Fruit fly (Drosophila melanogaster) whole organism, pupa: ENCODE measurements around the gene CG17650.
A peak's percentile ranks its signal among the peaks of the same experiment; 100 is the strongest.

ENCODE experiments used
- CG10348 ChIP-seq: fragments of 200-800 bp; sonication (Bioruptor generic); IDR thresholded peaks from 2 replicates; pipeline ENCODE4 v1.3.6; 2022; ENCODE audit warnings: missing biosample characterization, missing genetic modification characterization
- CG12605 ChIP-seq: fragments of 200-800 bp; sonication (Bioruptor generic); IDR thresholded peaks from 2 replicates; pipeline ENCODE4 v1.3.6; 2022; ENCODE audit warnings: missing biosample characterization, missing genetic modification characterization
- CG13204 ChIP-seq: fragments of 200-800 bp; sonication (Bioruptor generic); optimal IDR thresholded peaks from 2 replicates; lab custom pipeline; 2018; ENCODE audit warnings: missing biosample characterization, mild to moderate bottlenecking, missing genetic modification characterization, moderate library complexity
- CG14655 ChIP-seq: fragments of 200-800 bp; sonication (Bioruptor generic); optimal IDR thresholded peaks from 3 replicates; lab custom pipeline; 2017; ENCODE audit warnings: mild to moderate bottlenecking, missing biosample characterization, missing genetic modification reagents, missing genetic modification characterization
- CG15710 ChIP-seq: fragments of 200-800 bp; sonication (Bioruptor generic); optimal IDR thresholded peaks from 2 replicates; lab custom pipeline; 2018; ENCODE audit warnings: missing biosample characterization, mild to moderate bottlenecking, missing genetic modification characterization, moderate library complexity
- CG17806 ChIP-seq: fragments of 200-800 bp; sonication (Bioruptor generic); optimal IDR thresholded peaks from 2 replicates; lab custom pipeline; 2018; ENCODE audit warnings: missing biosample characterization, mild to moderate bottlenecking, missing genetic modification characterization, moderate library complexity
- CG32121 ChIP-seq: fragments of 200-800 bp; sonication (Bioruptor generic); IDR thresholded peaks from 2 replicates; pipeline ENCODE4 v1.3.6; 2022; ENCODE audit warnings: missing biosample characterization, missing genetic modification characterization
- CG34367 ChIP-seq: fragments of 200-800 bp; sonication (Bioruptor generic); optimal IDR thresholded peaks from 2 replicates; lab custom pipeline; 2018; ENCODE audit warnings: missing biosample characterization, mild to moderate bottlenecking, missing genetic modification characterization
- CG4496 ChIP-seq: fragments of 200-800 bp; sonication (Bioruptor generic); IDR thresholded peaks from 3 replicates; pipeline ENCODE4 v1.3.6; 2022; ENCODE audit warnings: missing biosample characterization, missing genetic modification characterization
- CG8159 ChIP-seq: fragments of 200-800 bp; sonication (Bioruptor generic); optimal IDR thresholded peaks from 3 replicates; lab custom pipeline; 2018; ENCODE audit warnings: missing biosample characterization, mild to moderate bottlenecking, missing genetic modification characterization, moderate library complexity
- CG8301 ChIP-seq: fragments of 200-800 bp; sonication (Bioruptor generic); optimal IDR thresholded peaks from 2 replicates; lab custom pipeline; 2018; ENCODE audit warnings: missing biosample characterization, mild to moderate bottlenecking, missing genetic modification characterization
- CG9948 ChIP-seq: fragments of 200-800 bp; sonication (Bioruptor generic); optimal IDR thresholded peaks from 2 replicates; lab custom pipeline; 2018; ENCODE audit warnings: missing biosample characterization, mild to moderate bottlenecking, missing genetic modification characterization, moderate library complexity
- D1 ChIP-seq: fragments of 200-800 bp; sonication (Bioruptor generic); optimal IDR thresholded peaks from 2 replicates; lab custom pipeline; 2018; ENCODE audit warnings: missing biosample characterization, mild to moderate bottlenecking, missing genetic modification characterization, moderate library complexity
- EcR ChIP-seq: fragments of 200-800 bp; sonication (Bioruptor generic); optimal IDR thresholded peaks from 3 replicates; lab custom pipeline; 2019; ENCODE audit warnings: missing biosample characterization, missing genetic modification characterization, mild to moderate bottlenecking, moderate library complexity, missing genetic modification reagents
- Ets98B ChIP-seq: fragments of 200-800 bp; sonication (Bioruptor generic); IDR thresholded peaks from 2 replicates; pipeline ENCODE4 v1.3.6; 2022; ENCODE audit warnings: missing biosample characterization, missing genetic modification characterization
- Pif1A ChIP-seq: fragments of 200-800 bp; sonication (Bioruptor generic); optimal IDR thresholded peaks from 3 replicates; lab custom pipeline; 2016; ENCODE audit warnings: missing biosample characterization, missing genetic modification characterization
- Pif1B ChIP-seq: fragments of 200-800 bp; sonication (Bioruptor generic); optimal IDR thresholded peaks from 3 replicates; lab custom pipeline; 2016; ENCODE audit warnings: missing biosample characterization, missing genetic modification characterization
- Snoo ChIP-seq: fragments of 200-800 bp; sonication (Bioruptor generic); optimal IDR thresholded peaks from 3 replicates; lab custom pipeline; 2017; ENCODE audit warnings: missing biosample characterization, mild to moderate bottlenecking, missing genetic modification characterization, inconsistent platforms
- fd96Ca ChIP-seq: fragments of 200-800 bp; sonication (Bioruptor generic); IDR thresholded peaks from 3 replicates; pipeline ENCODE4 v1.3.6; 2022; ENCODE audit warnings: missing biosample characterization, missing genetic modification characterization
- gl ChIP-seq: fragments of 200-800 bp; sonication (Bioruptor generic); optimal IDR thresholded peaks from 2 replicates; lab custom pipeline; 2018; ENCODE audit warnings: missing biosample characterization, mild to moderate bottlenecking, missing genetic modification characterization
- rn ChIP-seq: fragments of 200-800 bp; sonication (Bioruptor generic); IDR thresholded peaks from 2 replicates; pipeline ENCODE4 v1.3.6; 2022; ENCODE audit warnings: missing biosample characterization, missing genetic modification characterization

CG17650 gene

dm6 chr2L:1730914-1731313 is 28.0 kb downstream of the CG17650 start:
- TF ChIP-seq CG14655 (GFP tag; lab: Kevin White, UChicago) = no peak
- TF ChIP-seq CG12605 (GFP tag; lab: Robert Waterston, UW) = no peak
- TF ChIP-seq CG8301 = no peak
- no peak for TF ChIP-seq CG17806 (tag; lab: Kevin White, UChicago)
- TF ChIP-seq rn = no peak
- no peak for TF ChIP-seq CG15710 (tag; lab: Kevin White, UChicago)
- no peak for TF ChIP-seq Ets98B (GFP tag; lab: Robert Waterston, UW)
- no peak for TF ChIP-seq CG10348 (GFP tag; lab: Robert Waterston, UW)
- TF ChIP-seq CG13204 (GFP tag; lab: Kevin White, UChicago) = no peak
- no peak for TF ChIP-seq CG34367

dm6 chr2L:1729607-1730011 is 29.3 kb downstream of the CG17650 start, which contains the start of the genes Eno and CG31937:
Gene Eno (minus strand): TSS chr2L:1729636.
Gene CG31937 (plus strand): TSS chr2L:1729887.
- TF ChIP-seq CG9948 (tag; lab: Kevin White, UChicago) = no peak
- peak; percentile 78 for TF ChIP-seq fd96Ca (GFP tag; lab: Robert Waterston, UW)
- peak; percentile 61 for TF ChIP-seq Ets98B (GFP tag; lab: Robert Waterston, UW)
- TF ChIP-seq rn = no peak
- TF ChIP-seq CG10348 (GFP tag; lab: Robert Waterston, UW) = no peak
- peak; percentile 76 for TF ChIP-seq CG32121 (GFP tag; lab: Robert Waterston, UW)
- peak; percentile 28 for TF ChIP-seq CG8159 (tag; lab: Kevin White, UChicago)
- TF ChIP-seq Pif1B (GFP tag; lab: Kevin White, UChicago) = peak; percentile 31
- TF ChIP-seq Snoo (tag; lab: Kevin White, UChicago) = peak; percentile 56
- TF ChIP-seq CG13204 (GFP tag; lab: Kevin White, UChicago) = no peak
- TF ChIP-seq CG34367 = no peak
- TF ChIP-seq CG8301 = peak; percentile 42
- TF ChIP-seq CG14655 (GFP tag; lab: Kevin White, UChicago) = peak; percentile 55
- peak; percentile 58 for TF ChIP-seq Pif1A (GFP tag; lab: Kevin White, UChicago)
- TF ChIP-seq CG15710 (tag; lab: Kevin White, UChicago) = peak; percentile 59
- peak; percentile 37; the same call in 1 of the 3 replicates for TF ChIP-seq CG4496 (GFP tag; lab: Robert Waterston, UW)
- no peak for TF ChIP-seq CG12605 (GFP tag; lab: Robert Waterston, UW)
- TF ChIP-seq CG17806 (tag; lab: Kevin White, UChicago) = no peak
- TF ChIP-seq D1 (tag; lab: Kevin White, UChicago) = no peak
- TF ChIP-seq gl (tag; lab: Kevin White, UChicago) = peak; percentile 18
- TF ChIP-seq EcR = no peak

DNA sequence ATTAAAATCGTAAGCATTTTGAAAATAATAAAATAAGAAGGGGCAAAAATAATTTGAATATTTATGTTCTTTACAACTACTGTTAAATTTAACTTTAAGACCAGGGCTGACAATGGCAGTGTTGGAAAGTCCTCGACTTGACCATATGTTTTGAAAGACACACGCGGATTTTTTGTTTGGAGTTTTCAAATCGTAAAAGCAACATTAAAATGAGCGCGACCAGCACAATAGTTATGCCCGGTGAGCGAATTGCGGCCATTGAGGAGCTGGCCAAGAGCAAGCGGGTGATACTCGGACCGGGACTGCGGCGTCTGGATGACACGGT is 30.3 kb downstream of the CG17650 start, which contains the start of gene Rrp40:
Gene Rrp40 (plus strand): TSS at position 113 of the 325 bp plus-strand sequence.
- no peak for TF ChIP-seq CG34367
- TF ChIP-seq CG4496 (GFP tag; lab: Robert Waterston, UW) = 0 out of 3 replicates have a peak, but pooled peaks have one; percentile 36
- no peak for TF ChIP-seq CG17806 (tag; lab: Kevin White, UChicago)
- TF ChIP-seq CG32121 (GFP tag; lab: Robert Waterston, UW) = no peak
- TF ChIP-seq, all 21 proteins: peak for 1

- TF ChIP-seq CG17806 (tag; lab: Kevin White, UChicago) = peak; percentile 93
- TF ChIP-seq Ets98B (GFP tag; lab: Robert Waterston, UW) = peak; percentile 95
- TF ChIP-seq CG8301 = peak; percentile 96
- TF ChIP-seq Pif1B (GFP tag; lab: Kevin White, UChicago) = peak; percentile 99
- peak; percentile 96 for TF ChIP-seq CG9948 (tag; lab: Kevin White, UChicago)
- TF ChIP-seq CG15710 (tag; lab: Kevin White, UChicago) = peak; percentile 99
- peak; percentile 98 for TF ChIP-seq Pif1A (GFP tag; lab: Kevin White, UChicago)
- TF ChIP-seq CG12605 (GFP tag; lab: Robert Waterston, UW) = peak; percentile 93
- peak; percentile 96 for TF ChIP-seq CG34367
- peak; percentile 70 for TF ChIP-seq EcR
- no peak for TF ChIP-seq CG8159 (tag; lab: Kevin White, UChicago)
- peak; percentile 97 for TF ChIP-seq fd96Ca (GFP tag; lab: Robert Waterston, UW)
- TF ChIP-seq CG13204 (GFP tag; lab: Kevin White, UChicago) = peak; percentile 97
- peak; percentile 97 for TF ChIP-seq CG4496 (GFP tag; lab: Robert Waterston, UW)
- peak; percentile 87 for TF ChIP-seq gl (tag; lab: Kevin White, UChicago)
- TF ChIP-seq D1 (tag; lab: Kevin White, UChicago) = peak; percentile 94
- TF ChIP-seq Snoo (tag; lab: Kevin White, UChicago) = peak; percentile 99
- peak; percentile 97 for TF ChIP-seq CG32121 (GFP tag; lab: Robert Waterston, UW)
- TF ChIP-seq CG10348 (GFP tag; lab: Robert Waterston, UW) = peak; percentile 82
- peak; percentile 85 for TF ChIP-seq rn
- peak; percentile 97 for TF ChIP-seq CG14655 (GFP tag; lab: Kevin White, UChicago)
- TF ChIP-seq, all 21 proteins: peak for 20
Measured at dm6 chr2L:1727826-1728619, 30.9 kb downstream of the CG17650 start.

DNA sequence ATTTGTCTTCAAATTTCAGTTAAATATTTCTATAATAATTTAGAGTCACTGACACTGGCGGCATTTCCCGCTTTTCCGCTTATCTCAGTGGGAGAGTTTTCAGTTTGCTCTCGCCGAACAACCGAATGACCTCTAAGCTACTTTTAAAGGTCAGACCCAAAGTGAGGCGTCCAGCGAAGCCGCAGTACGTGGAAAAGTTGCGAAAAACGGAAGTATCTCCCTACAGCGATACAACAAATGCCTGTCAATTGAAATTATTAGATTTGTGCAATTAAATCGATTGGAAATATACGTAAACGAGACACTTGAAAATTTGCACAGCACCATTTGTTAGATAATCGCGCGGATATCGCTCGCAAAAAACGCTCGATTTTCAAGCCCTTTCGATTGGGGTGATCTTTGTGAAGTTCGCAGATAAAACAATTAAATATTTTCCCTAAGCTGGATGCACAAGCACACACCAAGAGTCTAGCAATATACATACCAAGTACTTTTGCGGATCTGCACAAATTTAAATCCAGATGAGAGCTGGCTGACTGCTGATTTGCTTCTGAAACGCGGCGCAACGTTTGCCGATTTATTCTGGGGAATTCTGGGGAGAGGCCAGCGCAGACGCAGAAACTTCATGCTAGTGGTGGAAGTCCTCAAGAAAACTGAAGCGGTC is 31.6 kb downstream of the CG17650 start:
- TF ChIP-seq CG8159 (tag; lab: Kevin White, UChicago) (peak; percentile 97), CG32121 (GFP tag; lab: Robert Waterston, UW) (no peak), EcR (peak; percentile 31)
